Fruit fly (Drosophila melanogaster) whole organism, embryonic: ENCODE data around the gene lectin-37Db.
A peak's percentile ranks its signal among the peaks of the same experiment; 100 is the strongest.

Experiments used
- Atf-2 ChIP-seq: fragments of 200-800 bp; sonication (Bioruptor generic); optimal IDR thresholded peaks from 2 replicates; lab custom pipeline; 2016; ENCODE audit warnings: missing biosample characterization, missing genetic modification characterization
- CG1024 ChIP-seq: fragments of 200-800 bp; sonication (Bioruptor generic); IDR thresholded peaks from 2 replicates; pipeline ENCODE4 v1.3.6; 2022; ENCODE audit warnings: missing biosample characterization, missing genetic modification characterization
- CG10462 ChIP-seq: fragments of 200-800 bp; sonication (Bioruptor generic); optimal IDR thresholded peaks from 2 replicates; lab custom pipeline; 2016; ENCODE audit warnings: missing biosample characterization, missing genetic modification characterization
- CG10654 ChIP-seq: fragments of 200-800 bp; sonication (Bioruptor generic); optimal IDR thresholded peaks from 2 replicates; lab custom pipeline; 2016; ENCODE audit warnings: missing biosample characterization, missing genetic modification characterization
- CG12236 ChIP-seq: fragments of 200-800 bp; sonication (Bioruptor generic); optimal IDR thresholded peaks from 2 replicates; lab custom pipeline; 2016; ENCODE audit warnings: missing biosample characterization, missing genetic modification characterization
- CG12391 ChIP-seq: fragments of 200-800 bp; sonication (Bioruptor generic); optimal IDR thresholded peaks from 3 replicates; lab custom pipeline; 2018; ENCODE audit warnings: missing biosample characterization, mild to moderate bottlenecking, missing genetic modification characterization, moderate library complexity
- CG12942 ChIP-seq: fragments of 200-800 bp; sonication (Bioruptor generic); optimal IDR thresholded peaks from 3 replicates; lab custom pipeline; 2016; ENCODE audit warnings: missing biosample characterization, missing genetic modification characterization
- CG13287 ChIP-seq: fragments of 200-800 bp; sonication (Bioruptor generic); IDR thresholded peaks from 2 replicates; pipeline ENCODE4 v1.3.6; 2022; ENCODE audit warnings: missing biosample characterization, missing genetic modification characterization; ENCODE audit not compliant: partially characterized antibody
- CG13624 ChIP-seq: fragments of 200-800 bp; sonication (Bioruptor generic); optimal IDR thresholded peaks from 2 replicates; lab custom pipeline; 2016; ENCODE audit warnings: missing biosample characterization, missing genetic modification characterization
- CG15601 ChIP-seq: fragments of 200-800 bp; sonication (Bioruptor generic); optimal IDR thresholded peaks from 3 replicates; lab custom pipeline; 2019; ENCODE audit warnings: missing biosample characterization, mild to moderate bottlenecking, missing genetic modification characterization, moderate library complexity
- CG1792 ChIP-seq: fragments of 200-800 bp; sonication (Bioruptor generic); optimal IDR thresholded peaks from 2 replicates; lab custom pipeline; 2016; ENCODE audit warnings: missing biosample characterization, missing genetic modification characterization
- CG2129 ChIP-seq: fragments of 200-800 bp; sonication (Bioruptor generic); IDR thresholded peaks from 2 replicates; pipeline ENCODE4 v1.3.6; 2022; ENCODE audit warnings: missing biosample characterization, missing genetic modification characterization; ENCODE audit not compliant: partially characterized antibody
- CG2712 ChIP-seq: fragments of 200-800 bp; optimal IDR thresholded peaks from 3 replicates; lab custom pipeline; 2019; ENCODE audit warnings: missing biosample characterization, mild to moderate bottlenecking, missing genetic modification characterization, moderate library complexity
- CG30431 ChIP-seq: fragments of 200-800 bp; sonication (Bioruptor generic); optimal IDR thresholded peaks from 2 replicates; lab custom pipeline; 2017; ENCODE audit warnings: missing biosample characterization, missing genetic modification characterization
- CG4328 ChIP-seq: fragments of 200-800 bp; sonication (Bioruptor generic); optimal IDR thresholded peaks from 3 replicates; lab custom pipeline; 2017; ENCODE audit warnings: missing biosample characterization, missing genetic modification reagents, missing genetic modification characterization
- CG43689 ChIP-seq: fragments of 200-800 bp; sonication (Bioruptor generic); IDR thresholded peaks from 2 replicates; pipeline ENCODE4 v1.3.6; 2022; ENCODE audit warnings: missing biosample characterization, missing genetic modification characterization
- CG4707 ChIP-seq: fragments of 200-800 bp; sonication (Bioruptor generic); optimal IDR thresholded peaks from 2 replicates; lab custom pipeline; 2018; ENCODE audit warnings: missing biosample characterization, mild to moderate bottlenecking, missing genetic modification characterization, moderate library complexity
- CG6791 ChIP-seq: fragments of 200-800 bp; sonication (Bioruptor generic); IDR thresholded peaks from 3 replicates; pipeline ENCODE4 v1.3.6; 2022; ENCODE audit warnings: missing biosample characterization, missing genetic modification characterization; ENCODE audit not compliant: partially characterized antibody
- CG7745 ChIP-seq: fragments of 200-800 bp; sonication (Bioruptor generic); optimal IDR thresholded peaks from 2 replicates; lab custom pipeline; 2018; ENCODE audit warnings: missing biosample characterization, mild to moderate bottlenecking, missing genetic modification characterization, moderate library complexity
- CG8290 ChIP-seq, 3 experiments: fragments of 200-800 bp; sonication (Bioruptor generic); optimal IDR thresholded peaks; 2 replicates each; lab custom pipeline; 2016 to 2019; ENCODE audit warnings: missing biosample characterization in 3 of 3, missing genetic modification characterization in 3 of 3, mild to moderate bottlenecking in 2 of 3, moderate library complexity in 1 of 3
- Deaf1 ChIP-seq: fragments of 200-800 bp; optimal IDR thresholded peaks from 3 replicates; lab custom pipeline; 2019; ENCODE audit warnings: missing biosample characterization, mild to moderate bottlenecking, missing genetic modification characterization, moderate library complexity
- ERR ChIP-seq: fragments of 200-800 bp; sonication (Bioruptor generic); optimal IDR thresholded peaks from 2 replicates; lab custom pipeline; 2016; ENCODE audit warnings: missing biosample characterization, missing genetic modification characterization
- Fer2 ChIP-seq: fragments of 200-800 bp; sonication (Bioruptor generic); optimal IDR thresholded peaks from 2 replicates; lab custom pipeline; 2018; ENCODE audit warnings: missing biosample characterization, mild to moderate bottlenecking, missing genetic modification characterization, moderate library complexity
- Gug ChIP-seq: fragments of 200-800 bp; sonication (Bioruptor generic); IDR thresholded peaks from 4 replicates; pipeline ENCODE4 v1.3.6; 2022; ENCODE audit warnings: missing biosample characterization, missing genetic modification characterization
- H15 ChIP-seq: fragments of 200-800 bp; sonication (Bioruptor generic); IDR thresholded peaks from 3 replicates; pipeline ENCODE4 v1.3.6; 2022; ENCODE audit warnings: missing biosample characterization, missing genetic modification characterization
- Kr ChIP-seq: fragments of 200-800 bp; sonication (Bioruptor generic); optimal IDR thresholded peaks from 2 replicates; lab custom pipeline; 2017; ENCODE audit warnings: missing biosample characterization, mild to moderate bottlenecking, missing genetic modification characterization
- Oaz ChIP-seq: fragments of 200-800 bp; sonication (Bioruptor generic); IDR thresholded peaks from 2 replicates; pipeline ENCODE4 v1.3.6; 2022; ENCODE audit warnings: missing biosample characterization, missing genetic modification characterization
- Pdp1 ChIP-seq, 2 experiments: fragments of 200-800 bp; sonication (Bioruptor generic); optimal IDR thresholded peaks; 3 replicates each; lab custom pipeline; 2016; ENCODE audit warnings: missing biosample characterization in 2 of 2, missing genetic modification characterization in 2 of 2, mild to moderate bottlenecking in 1 of 2, moderate library complexity in 1 of 2
- Six4 ChIP-seq: fragments of 200-800 bp; sonication (Bioruptor generic); optimal IDR thresholded peaks from 2 replicates; lab custom pipeline; 2016; ENCODE audit warnings: missing biosample characterization, missing genetic modification characterization
- amos ChIP-seq: fragments of 200-800 bp; sonication (Bioruptor generic); IDR thresholded peaks from 2 replicates; pipeline ENCODE4 v1.3.6; 2022; ENCODE audit warnings: missing biosample characterization, missing genetic modification characterization; ENCODE audit not compliant: partially characterized antibody
- ara ChIP-seq: fragments of 200-800 bp; sonication (Bioruptor generic); IDR thresholded peaks from 2 replicates; pipeline ENCODE4 v1.3.6; 2022; ENCODE audit warnings: missing biosample characterization, missing genetic modification characterization
- corto ChIP-seq: fragments of 200-800 bp; sonication (Bioruptor generic); optimal IDR thresholded peaks from 2 replicates; lab custom pipeline; 2016; ENCODE audit warnings: missing biosample characterization, mild to moderate bottlenecking, missing genetic modification characterization, moderate library complexity
- croc ChIP-seq: fragments of 200-800 bp; sonication (Bioruptor generic); conservative IDR thresholded peaks from 3 replicates; pipeline ENCODE4 v1.3.6; 2022; ENCODE audit warnings: missing biosample characterization, missing genetic modification characterization
- dan ChIP-seq: fragments of 200-800 bp; sonication (Bioruptor generic); IDR thresholded peaks from 2 replicates; pipeline ENCODE4 v1.3.6; 2022; ENCODE audit warnings: missing biosample characterization, missing genetic modification characterization
- ewg ChIP-seq: fragments of 200-800 bp; sonication (Bioruptor generic); optimal IDR thresholded peaks from 3 replicates; lab custom pipeline; 2017; ENCODE audit warnings: mild to moderate bottlenecking, missing biosample characterization, missing genetic modification reagents, missing genetic modification characterization
- fu2 ChIP-seq: fragments of 200-800 bp; sonication (Bioruptor generic); optimal IDR thresholded peaks from 2 replicates; lab custom pipeline; 2016; ENCODE audit warnings: missing biosample characterization, missing genetic modification characterization
- ham ChIP-seq: fragments of 200-800 bp; sonication (Bioruptor generic); IDR thresholded peaks from 2 replicates; pipeline ENCODE4 v1.3.6; 2022; ENCODE audit warnings: missing biosample characterization, missing genetic modification characterization
- her ChIP-seq: fragments of 200-800 bp; sonication (Bioruptor generic); optimal IDR thresholded peaks from 2 replicates; lab custom pipeline; 2016; ENCODE audit warnings: missing biosample characterization, missing genetic modification characterization
- jumu ChIP-seq: fragments of 200-800 bp; sonication (Bioruptor generic); optimal IDR thresholded peaks from 3 replicates; lab custom pipeline; 2016; ENCODE audit warnings: missing biosample characterization, missing genetic modification characterization
- lilli ChIP-seq: fragments of 200-800 bp; sonication (Bioruptor generic); optimal IDR thresholded peaks from 3 replicates; lab custom pipeline; 2016; ENCODE audit warnings: missing biosample characterization, missing genetic modification characterization
- nerfin-2 ChIP-seq: fragments of 200-800 bp; sonication (Bioruptor generic); IDR thresholded peaks from 2 replicates; pipeline ENCODE4 v1.3.6; 2022; ENCODE audit warnings: missing biosample characterization, missing genetic modification characterization; ENCODE audit not compliant: partially characterized antibody
- otp ChIP-seq: fragments of 200-800 bp; sonication (Bioruptor generic); IDR thresholded peaks from 3 replicates; pipeline ENCODE4, ENCODE4 v1.3.6; 2022; ENCODE audit warnings: missing biosample characterization, missing genetic modification characterization
- peb ChIP-seq: fragments of 200-800 bp; sonication (Bioruptor generic); IDR thresholded peaks from 2 replicates; pipeline ENCODE4 v1.3.6; 2022; ENCODE audit warnings: missing biosample characterization, missing genetic modification characterization
- slbo ChIP-seq: fragments of 200-800 bp; sonication (Bioruptor generic); IDR thresholded peaks from 2 replicates; pipeline ENCODE4 v1.3.6; 2022; ENCODE audit warnings: missing biosample characterization, missing genetic modification characterization
- ssp ChIP-seq: fragments of 200-800 bp; sonication (Bioruptor generic); IDR thresholded peaks from 2 replicates; pipeline ENCODE4 v1.3.6; 2022; ENCODE audit warnings: missing biosample characterization, missing genetic modification characterization
- tx ChIP-seq: fragments of 200-800 bp; sonication (Bioruptor generic); optimal IDR thresholded peaks from 2 replicates; lab custom pipeline; 2016; ENCODE audit warnings: missing biosample characterization, missing genetic modification characterization
- yki ChIP-seq: fragments of >200 bp; optimal IDR thresholded peaks from 3 replicates; lab custom pipeline; 2018

lectin-37Db gene

dm6 chr2L:19376145-19376544 is 42.7 kb upstream of the lectin-37Db start (continued):
- TF ChIP-seq dan (GFP tag; lab: Robert Waterston, UW) (0 out of 2 replicates have a peak, but pooled peaks have one; percentile 6), Oaz (no peak), CG12236 (GFP tag; lab: Kevin White, UChicago) (no peak), tx (GFP tag; lab: Kevin White, UChicago) (no peak), CG2712 (tag; lab: Kevin White, UChicago) (peak; percentile 71), Six4 (GFP tag; lab: Kevin White, UChicago) (peak; percentile 31), CG10654 (no peak), Pdp1 (GFP tag; optimal IDR thresholded peaks at IDR 0.05; lab: Kevin White, UChicago) (no peak), CG30431 (GFP tag; lab: Kevin White, UChicago) (peak; percentile 22), H15 (peak; percentile 34; the same call in 1 of the 3 replicates), otp (GFP tag; lab: Robert Waterston, UW) (peak; percentile 64; the same call in 1 of the 3 replicates), CG12391 (tag; lab: Kevin White, UChicago) (peak; percentile 33), fu2 (GFP tag; lab: Kevin White, UChicago) (no peak), CG12942 (GFP tag; lab: Kevin White, UChicago) (no peak), CG13624 (GFP tag; lab: Kevin White, UChicago) (no peak), CG10462 (GFP tag; lab: Kevin White, UChicago) (peak; percentile 9), croc (GFP tag; lab: Robert Waterston, UW) (0 out of 3 replicates have a peak, but pooled peaks have one; percentile 34)

- TF ChIP-seq CG4707 (GFP tag; lab: Kevin White, UChicago) (no peak), Deaf1 (tag; lab: Kevin White, UChicago) (peak; percentile 3), croc (GFP tag; lab: Robert Waterston, UW) (no peak; the same call in 1 of the 3 replicates), Atf-2 (GFP tag; lab: Kevin White, UChicago) (no peak), CG1792 (GFP tag; lab: Kevin White, UChicago) (peak; percentile 5), slbo (GFP tag; lab: Robert Waterston, UW) (peak; percentile 30; the same call in 1 of the 2 replicates), Kr (no peak), CG4328 (GFP tag; lab: Kevin White, UChicago) (no peak), ssp (GFP tag; lab: Robert Waterston, UW) (no peak), her (GFP tag; lab: Kevin White, UChicago) (no peak), lilli (GFP tag; lab: Kevin White, UChicago) (peak; percentile 17), nerfin-2 (GFP tag; lab: Robert Waterston, UW) (no peak), CG15601 (tag; lab: Kevin White, UChicago) (peak; percentile 52), CG6791 (GFP tag; lab: Robert Waterston, UW) (no peak), jumu (GFP tag; lab: Kevin White, UChicago) (peak; percentile 27), CG1024 (GFP tag; lab: Robert Waterston, UW) (no peak), amos (GFP tag; lab: Robert Waterston, UW) (no peak), ara (GFP tag; lab: Robert Waterston, UW) (peak; percentile 79), CG13287 (GFP tag; lab: Robert Waterston, UW) (no peak), CG2129 (GFP tag; lab: Robert Waterston, UW) (no peak), CG8290 (GFP tag; optimal IDR thresholded peaks at IDR 0.05; lab: Kevin White, UChicago) (peak; percentile 22), CG8290 (tag; optimal IDR thresholded peaks at IDR 0.05; lab: Kevin White, UChicago) (no peak), peb (GFP tag; lab: Robert Waterston, UW) (no peak), ham (GFP tag; lab: Robert Waterston, UW) (no peak), CG7745 (tag; lab: Kevin White, UChicago) (no peak), corto (no peak), CG43689 (no peak), Fer2 (tag; lab: Kevin White, UChicago) (no peak), ERR (GFP tag; lab: Kevin White, UChicago) (no peak), ewg (peak; percentile 5), yki (lab: Kevin White, UChicago) (no peak), Gug (peak; percentile 26; the same call in 1 of the 4 replicates)
Measured at dm6 chr2L:19377129-19378083, 41.5 kb upstream of the lectin-37Db start.
